Worm (Caenorhabditis elegans) whole organism, L2 larva: ENCODE results near the gene best-15.

Experiments
- R02D3.7 ChIP-seq: fragments of 150-350 bp; optimal IDR thresholded peaks from 2 replicates; lab custom pipeline; 2014; ENCODE audit warnings: missing biosample characterization, missing genetic modification characterization
- aly-2 ChIP-seq: fragments of 150-350 bp; optimal IDR thresholded peaks from 2 replicates; lab custom pipeline; 2014; ENCODE audit warnings: missing biosample characterization, missing genetic modification characterization
- ama-1 ChIP-seq: fragments of 150-350 bp; optimal IDR thresholded peaks from 2 replicates; lab custom pipeline; 2018; ENCODE audit warnings: inconsistent platforms
- fos-1 ChIP-seq: fragments of 150-350 bp; optimal IDR thresholded peaks from 2 replicates; lab custom pipeline; 2014; ENCODE audit warnings: missing biosample characterization, missing genetic modification characterization
- mdl-1 ChIP-seq, 2 experiments: fragments of 150-350 bp in 1 of 2; sonication (generic microtip) in 1 of 2; optimal IDR thresholded peaks; 2 replicates each; lab custom pipeline; 2017; ENCODE audit warnings: missing biosample characterization in 2 of 2, missing genetic modification characterization in 2 of 2
- nhr-10 ChIP-seq: sonication (generic microtip); optimal IDR thresholded peaks from 2 replicates; lab custom pipeline; 2017; ENCODE audit warnings: missing biosample characterization, missing genetic modification characterization
- nhr-12 ChIP-seq: fragments of 150-350 bp; optimal IDR thresholded peaks from 2 replicates; lab custom pipeline; 2014; ENCODE audit warnings: missing biosample characterization, missing genetic modification characterization
- nhr-237 ChIP-seq: fragments of 150-350 bp; optimal IDR thresholded peaks from 2 replicates; lab custom pipeline; 2014; ENCODE audit warnings: missing biosample characterization, missing genetic modification characterization
- sma-3 ChIP-seq: sonication (generic microtip); optimal IDR thresholded peaks from 2 replicates; lab custom pipeline; 2016; ENCODE audit warnings: missing genetic modification reagents, missing genetic modification characterization, missing compliant biosample characterization
- snpc-4 ChIP-seq: fragments of 150-350 bp; optimal IDR thresholded peaks from 2 replicates; lab custom pipeline; 2014; ENCODE audit warnings: missing biosample characterization, missing genetic modification characterization
- unc-62 ChIP-seq: fragments of 150-350 bp; optimal IDR thresholded peaks from 2 replicates; lab custom pipeline; 2014; ENCODE audit warnings: missing biosample characterization, missing genetic modification reagents, missing genetic modification characterization
- ztf-11 ChIP-seq: sonication (generic microtip); optimal IDR thresholded peaks from 2 replicates; lab custom pipeline; 2017; ENCODE audit warnings: missing biosample characterization, missing genetic modification characterization

DNA sequence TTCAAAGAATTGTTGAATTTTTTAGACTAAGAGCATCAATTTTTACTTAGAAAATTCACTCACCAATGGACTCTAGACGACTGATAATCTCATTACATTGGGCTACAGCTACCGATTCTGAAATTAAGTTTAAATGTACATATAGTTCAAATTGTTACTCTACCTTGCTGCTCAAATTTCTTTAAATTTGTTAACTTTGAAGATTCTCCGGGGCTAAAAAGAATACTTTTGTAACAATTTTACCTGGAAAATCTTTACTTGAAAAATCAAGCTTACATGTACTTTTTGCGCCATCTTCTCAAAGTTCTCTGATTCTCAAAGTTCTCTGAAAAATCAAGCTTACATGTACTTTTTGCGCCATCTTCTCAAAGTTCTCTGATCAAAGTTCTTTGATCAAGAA is 47.5 kb upstream of the best-15 start, which contains the start of gene sdz-13:
- TF ChIP-seq ztf-11 (tag; lab: Kevin White, UChicago) = no peak
- no peak for TF ChIP-seq unc-62
- TF ChIP-seq fos-1 = no peak
- no peak for TF ChIP-seq nhr-237 (tag; lab: Kevin White, UChicago)
- no peak for TF ChIP-seq R02D3.7 (tag; lab: Kevin White, UChicago)
- no peak for TF ChIP-seq ama-1
- no peak for TF ChIP-seq mdl-1 (tag; optimal IDR thresholded peaks at IDR 0.05; lab: Kevin White, UChicago)
- TF ChIP-seq nhr-10 (tag; lab: Kevin White, UChicago) = no peak
- no peak for TF ChIP-seq sma-3 (GFP tag; lab: Kevin White, UChicago)
- TF ChIP-seq nhr-12 (tag; lab: Kevin White, UChicago) = no peak
- TF ChIP-seq snpc-4 (tag; lab: Kevin White, UChicago) = no peak
- no peak for TF ChIP-seq aly-2 (tag; lab: Kevin White, UChicago)
